Fruit fly (Drosophila melanogaster): ENCODE data around the gene PK2-R1.

PK2-R1 gene

DNA sequence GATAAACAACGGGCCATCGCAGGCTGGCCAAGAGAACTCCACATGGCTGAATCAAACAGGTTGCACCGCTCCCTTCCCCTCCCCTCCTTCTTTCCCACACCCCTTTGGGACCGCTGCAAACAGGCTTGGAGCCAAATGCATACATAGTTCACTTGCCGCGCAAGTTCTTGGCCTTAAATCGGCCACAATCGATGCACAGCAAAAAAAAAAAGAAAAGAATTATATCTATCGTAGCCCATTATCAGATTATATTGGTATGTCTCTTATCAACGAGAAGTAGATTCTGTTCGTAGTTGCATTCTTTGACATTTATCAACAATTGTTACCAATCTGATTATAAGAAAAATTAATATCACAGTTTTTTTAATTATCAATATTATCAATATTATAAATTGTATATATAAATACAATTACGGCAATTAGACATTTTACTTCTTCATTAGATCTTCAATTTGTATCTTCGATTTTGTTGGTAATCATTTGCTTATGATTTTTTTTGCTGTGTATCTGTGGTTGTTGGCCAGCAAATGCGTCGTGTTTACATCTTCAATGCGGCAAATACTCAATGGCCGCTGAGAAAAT, 32.7 kb upstream of the PK2-R1 start (continued):
- TF ChIP-seq twi (tag; optimal IDR thresholded peaks at IDR 0.05), result peak; percentile 15
- peak in 1 of 2 experiments; percentile 45 for TF ChIP-seq Eip74EF (GFP tag; optimal IDR thresholded peaks at IDR 0.05)
- peak; percentile 3 for TF ChIP-seq CG13775 (GFP tag; optimal IDR thresholded peaks at IDR 0.05)
- peak; percentile 48 for TF ChIP-seq CG30403 (GFP tag; optimal IDR thresholded peaks at IDR 0.05)
- TF ChIP-seq CG6654 (GFP tag; optimal IDR thresholded peaks at IDR 0.05), result peak; percentile 35
- TF ChIP-seq CG10543 (GFP tag; optimal IDR thresholded peaks at IDR 0.05), result no peak
- TF ChIP-seq CG8388 (GFP tag; optimal IDR thresholded peaks at IDR 0.05), result peak; percentile 71
- peak; percentile 48 for TF ChIP-seq CG2875 (GFP tag; optimal IDR thresholded peaks at IDR 0.05)
- peak; percentile 39; the same call in 1 of the 2 replicates for TF ChIP-seq Drgx (GFP tag; IDR thresholded peaks at IDR 0.05)
- TF ChIP-seq CG2712 (tag; optimal IDR thresholded peaks at IDR 0.05), result peak; percentile 84
- TF ChIP-seq Hr3 (GFP tag; optimal IDR thresholded peaks at IDR 0.05), result peak; percentile 40
- peak; percentile 14 for TF ChIP-seq CG18619 (GFP tag; optimal IDR thresholded peaks at IDR 0.05)
- no peak for TF ChIP-seq CG13287 (GFP tag; IDR thresholded peaks at IDR 0.05; ENCODE audit: partially characterized antibody)
- TF ChIP-seq row (GFP tag; IDR thresholded peaks at IDR 0.05), result peak; percentile 33; the same call in 2 of the 3 replicates
- TF ChIP-seq bsh (GFP tag; optimal IDR thresholded peaks at IDR 0.05), result peak in 1 of 2 experiments; percentile 81
- peak; percentile 36 for TF ChIP-seq oc (tag; optimal IDR thresholded peaks at IDR 0.05)
- TF ChIP-seq CG17802 (tag; optimal IDR thresholded peaks at IDR 0.05), result peak; percentile 21
- peak; percentile 82 for TF ChIP-seq gem (tag; optimal IDR thresholded peaks at IDR 0.05)
- peak; percentile 66 for TF ChIP-seq CG13424 (tag; optimal IDR thresholded peaks at IDR 0.05)
- TF ChIP-seq dan (GFP tag; IDR thresholded peaks at IDR 0.05), result no peak
- peak; percentile 12 for TF ChIP-seq Abd-B (GFP tag; optimal IDR thresholded peaks at IDR 0.05)
- peak; percentile 48 for TF ChIP-seq CG9437 (GFP tag; optimal IDR thresholded peaks at IDR 0.05)
- TF ChIP-seq CG7839 (tag; optimal IDR thresholded peaks at IDR 0.05), result peak; percentile 64
- peak in 1 of 3 experiments; percentile 64 for TF ChIP-seq Stat92E (GFP tag; optimal IDR thresholded peaks at IDR 0.05)
- TF ChIP-seq seq (GFP tag; IDR thresholded peaks at IDR 0.05), result 0 out of 2 replicates have a peak, but pooled peaks have one; percentile 26
- peak; percentile 65 for TF ChIP-seq fd96Cb (tag; optimal IDR thresholded peaks at IDR 0.05)
- no peak for TF ChIP-seq en (GFP tag; optimal IDR thresholded peaks at IDR 0.05)
- peak; percentile 21 for TF ChIP-seq Sry-β (GFP tag; optimal IDR thresholded peaks at IDR 0.05)
- peak; percentile 62 for TF ChIP-seq CG10431 (GFP tag; optimal IDR thresholded peaks at IDR 0.05)
- no peak for TF ChIP-seq Hey (tag; optimal IDR thresholded peaks at IDR 0.05)
- no peak for TF ChIP-seq chinmo (GFP tag; IDR thresholded peaks at IDR 0.05; ENCODE audit: partially characterized antibody)
- peak; percentile 75 for TF ChIP-seq CG11504 (tag; optimal IDR thresholded peaks at IDR 0.05)
- peak; percentile 70 for TF ChIP-seq crol (GFP tag; IDR thresholded peaks at IDR 0.05)
- TF ChIP-seq vvl (GFP tag; IDR thresholded peaks at IDR 0.05), result 0 out of 2 replicates have a peak, but pooled peaks have one; percentile 26
- TF ChIP-seq CG17829 (tag; optimal IDR thresholded peaks at IDR 0.05), result peak; percentile 68
- no peak for TF ChIP-seq prd (optimal IDR thresholded peaks at IDR 0.05)
- TF ChIP-seq prd (GFP tag; IDR thresholded peaks at IDR 0.05), result peak; percentile 18; the same call in 1 of the 3 replicates
- TF ChIP-seq CG4854 (GFP tag; optimal IDR thresholded peaks at IDR 0.05), result no peak
- TF ChIP-seq fd3F (GFP tag; optimal IDR thresholded peaks at IDR 0.05), result no peak
- TF ChIP-seq Hr78 (GFP tag; optimal IDR thresholded peaks at IDR 0.05), result peak in 1 of 2 experiments; percentile 29
- TF ChIP-seq Oli (tag; optimal IDR thresholded peaks at IDR 0.05), result peak; percentile 53
- peak; percentile 70 for TF ChIP-seq Sox100B (GFP tag; optimal IDR thresholded peaks at IDR 0.05)
- no peak for TF ChIP-seq stwl (tag; optimal IDR thresholded peaks at IDR 0.05)
- TF ChIP-seq CG8924 (tag; optimal IDR thresholded peaks at IDR 0.05), result peak; percentile 55
- no peak for TF ChIP-seq schlank (tag; optimal IDR thresholded peaks at IDR 0.05)
- 0 out of 2 replicates have a peak, but pooled peaks have one; percentile 9 for TF ChIP-seq peb (GFP tag; IDR thresholded peaks at IDR 0.05)
- TF ChIP-seq phol (tag; optimal IDR thresholded peaks at IDR 0.05), result peak; percentile 79

All from whole organism, embryonic.